Worm (Caenorhabditis elegans): ENCODE data around the gene pqbp-1.1.

ce11 chrIV:295734-296201 is 34.3 kb upstream of the pqbp-1.1 start:
- TF ChIP-seq tab-1 (GFP tag; IDR thresholded peaks at IDR 0.05) (no peak), klf-2 (GFP tag; conservative IDR thresholded peaks at IDR 0.05) (no peak), ref-1 (GFP tag; conservative IDR thresholded peaks at IDR 0.05) (no peak), ztf-29 (GFP tag; IDR thresholded peaks at IDR 0.05) (no peak), T22C8.4 (GFP tag; IDR thresholded peaks at IDR 0.05) (no peak), flt-1 (GFP tag; IDR thresholded peaks at IDR 0.05) (no peak), med-1 (GFP tag; optimal IDR thresholded peaks at IDR 0.05; ENCODE audit: insufficient read depth) (no peak), cog-1 (tag; optimal IDR thresholded peaks at IDR 0.05) (no peak), ztf-23 (GFP tag; IDR thresholded peaks at IDR 0.05) (no peak)

Data from whole organism, midembryonic.